Fruit fly (Drosophila melanogaster) S2 (cell line): ENCODE measurements around the gene X11Lbeta.

Experiments used
- CG8478 ChIP-seq: fragments of >200 bp; optimal IDR thresholded peaks from 2 replicates; lab custom pipeline; 2018
- CTCF ChIP-seq, 2 experiments: fragments of >200 bp; optimal IDR thresholded peaks; 2 replicates each; lab custom pipeline; 2018

dm6 chrX:10721901-10722479, 94.5 kb downstream of the X11Lbeta start:
- TF ChIP-seq CTCF (optimal IDR thresholded peaks at IDR 0.05; lab: Kevin White, UChicago) (no peak), CG8478 (lab: Kevin White, UChicago) (no peak)
